Fruit fly (Drosophila melanogaster): ENCODE measurements around the gene Coprox.

dm6 chr2L:6998736-6999135, 34.5 kb downstream of the Coprox start:
- no peak for TF ChIP-seq Crg-1 (GFP tag; optimal IDR thresholded peaks at IDR 0.05)
- no peak for TF ChIP-seq bab1 (GFP tag; optimal IDR thresholded peaks at IDR 0.05)
- TF ChIP-seq kay (GFP tag; ENCODE audit: borderline replicate concordance), result no peak
- TF ChIP-seq CG11617 (GFP tag; optimal IDR thresholded peaks at IDR 0.05), result no peak
